Worm (Caenorhabditis elegans): ENCODE results near the gene T23G7.2.

- TF ChIP-seq R02D3.7 (tag; optimal IDR thresholded peaks at IDR 0.05) (no peak), nfya-1 (tag; optimal IDR thresholded peaks at IDR 0.05; ENCODE audit: insufficient read depth) (no peak)
These were observed 24.5 kb upstream of the T23G7.2 start, which contains the start of gene let-23 for ce11 chrII:9197212-9197611.
